Worm (Caenorhabditis elegans): ENCODE measurements around the gene Y37E11AL.2.
A peak's percentile ranks its signal among the peaks of the same experiment; 100 is the strongest.

The Y37E11AL.2 gene

DNA sequence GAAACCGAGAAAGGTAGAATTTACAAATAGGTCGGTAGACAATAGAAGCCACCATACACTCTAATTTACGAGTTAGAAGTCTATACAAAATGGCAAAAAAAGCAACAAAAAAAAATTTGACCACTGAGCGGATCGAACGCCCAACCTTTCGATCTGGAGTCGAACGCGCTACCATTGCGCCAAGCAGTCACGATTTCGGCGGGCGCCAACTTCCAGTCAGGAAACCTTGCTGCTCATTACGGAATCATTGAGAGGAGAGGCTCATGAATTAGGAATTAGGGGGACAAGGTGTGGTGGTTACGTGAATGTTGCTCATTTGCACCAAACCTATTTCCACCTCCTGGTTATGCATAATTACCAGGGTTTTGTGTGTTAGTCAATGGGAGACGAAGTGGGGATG lies 16.5 kb upstream of the Y37E11AL.2 start:
- TF ChIP-seq M03D4.4 (tag; optimal IDR thresholded peaks at IDR 0.05) (no peak), unc-39 (tag; optimal IDR thresholded peaks at IDR 0.05) (no peak), ham-2 (GFP tag; optimal IDR thresholded peaks at IDR 0.05) (no peak), nhr-237 (tag; optimal IDR thresholded peaks at IDR 0.05) (no peak), elt-1 (tag; optimal IDR thresholded peaks at IDR 0.05; ENCODE audit: borderline replicate concordance, insufficient read depth) (no peak), lsy-2 (tag; optimal IDR thresholded peaks at IDR 0.05) (no peak), blmp-1 (tag; optimal IDR thresholded peaks at IDR 0.05) (no peak), ceh-43 (GFP tag; optimal IDR thresholded peaks at IDR 0.05) (no peak), lin-32 (GFP tag; optimal IDR thresholded peaks at IDR 0.05) (no peak), tbx-8 (GFP tag; optimal IDR thresholded peaks at IDR 0.05) (no peak), unc-120 (tag; optimal IDR thresholded peaks at IDR 0.05; ENCODE audit: poor library complexity, severe bottlenecking) (no peak), sem-2 (GFP tag; optimal IDR thresholded peaks at IDR 0.05) (no peak), ceh-83 (GFP tag; optimal IDR thresholded peaks at IDR 0.05) (no peak)

DNA sequence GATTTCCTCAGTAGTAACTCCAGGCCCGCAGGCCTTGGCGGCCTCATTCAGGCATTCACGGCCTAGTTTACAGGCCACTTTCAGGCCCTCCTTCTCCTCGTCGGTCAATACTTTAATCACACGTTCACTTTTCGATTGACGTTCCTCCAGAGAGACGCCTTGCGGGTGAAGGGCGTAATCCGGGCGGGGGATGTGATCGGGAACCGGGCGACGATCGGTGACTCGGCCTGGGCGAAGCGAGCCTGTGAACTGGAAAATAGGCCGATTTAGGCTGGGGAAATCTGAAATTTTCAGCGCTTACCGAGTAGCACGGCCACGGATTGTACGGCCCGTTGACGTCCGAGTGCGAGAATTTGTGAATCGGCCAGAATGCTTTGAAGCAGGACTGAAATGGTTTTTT lies 12.0 kb upstream of the Y37E11AL.2 start:
- TF ChIP-seq unc-120 (tag; optimal IDR thresholded peaks at IDR 0.05; ENCODE audit: poor library complexity, severe bottlenecking) (no peak), cnd-1 (tag; optimal IDR thresholded peaks at IDR 0.05) (no peak), nhr-28 (tag; optimal IDR thresholded peaks at IDR 0.05) (no peak), mls-2 (tag; optimal IDR thresholded peaks at IDR 0.05) (no peak)

DNA sequence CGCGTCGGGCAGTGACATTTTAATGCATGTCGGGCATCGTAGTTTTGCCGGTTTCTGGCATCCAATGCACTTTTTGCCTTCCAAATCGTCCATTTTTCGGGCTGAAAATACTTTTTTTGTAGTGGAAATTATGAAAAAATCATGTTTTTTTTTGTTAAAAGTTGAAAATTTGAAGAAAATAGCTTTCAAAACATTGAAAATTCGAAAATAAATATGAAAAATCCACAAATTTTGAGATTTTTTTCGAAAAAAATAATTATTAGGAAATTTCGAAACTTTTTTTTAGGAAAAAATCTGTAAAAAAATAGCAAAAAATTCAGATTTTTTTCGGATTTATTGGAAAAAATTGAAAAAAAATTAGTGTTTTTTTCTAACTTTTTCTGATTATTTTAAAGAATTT lies 11.5 kb upstream of the Y37E11AL.2 start, which contains the start of gene map-1:
Gene map-1, minus strand, starts transcription at position 101 of the 400 bp plus-strand sequence.
- TF ChIP-seq bed-3 (GFP tag; optimal IDR thresholded peaks at IDR 0.05) (no peak), ztf-11 (tag; optimal IDR thresholded peaks at IDR 0.05) (no peak), ham-2 (GFP tag; optimal IDR thresholded peaks at IDR 0.05) (no peak), nhr-28 (tag; optimal IDR thresholded peaks at IDR 0.05) (no peak), unc-62 (GFP tag; optimal IDR thresholded peaks at IDR 0.05) (no peak), unc-120 (tag; optimal IDR thresholded peaks at IDR 0.05; ENCODE audit: poor library complexity, severe bottlenecking) (no peak)

DNA sequence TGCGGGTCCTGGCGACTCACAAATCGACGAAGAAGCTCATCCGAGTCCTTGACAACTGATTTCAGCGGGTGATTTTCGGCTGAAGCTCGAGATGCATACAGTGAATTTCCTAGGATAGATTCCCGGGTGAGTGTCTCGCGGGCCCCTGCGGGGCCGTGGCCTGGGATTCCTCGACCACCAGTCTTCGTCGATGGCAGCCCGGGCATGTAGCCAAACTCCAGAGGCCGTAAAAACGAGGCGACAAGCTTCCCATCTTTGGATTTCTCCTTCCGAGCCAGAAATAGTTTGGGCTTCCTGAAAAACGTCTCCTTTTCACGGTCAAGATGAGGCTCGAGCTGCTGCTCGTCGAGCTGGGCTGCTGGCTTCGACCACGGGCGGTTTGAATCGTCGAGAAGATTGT lies 10.3 kb upstream of the Y37E11AL.2 start:
- TF ChIP-seq snpc-4 (tag; optimal IDR thresholded peaks at IDR 0.05) (no peak), ceh-39 (tag; optimal IDR thresholded peaks at IDR 0.05) (no peak)

DNA sequence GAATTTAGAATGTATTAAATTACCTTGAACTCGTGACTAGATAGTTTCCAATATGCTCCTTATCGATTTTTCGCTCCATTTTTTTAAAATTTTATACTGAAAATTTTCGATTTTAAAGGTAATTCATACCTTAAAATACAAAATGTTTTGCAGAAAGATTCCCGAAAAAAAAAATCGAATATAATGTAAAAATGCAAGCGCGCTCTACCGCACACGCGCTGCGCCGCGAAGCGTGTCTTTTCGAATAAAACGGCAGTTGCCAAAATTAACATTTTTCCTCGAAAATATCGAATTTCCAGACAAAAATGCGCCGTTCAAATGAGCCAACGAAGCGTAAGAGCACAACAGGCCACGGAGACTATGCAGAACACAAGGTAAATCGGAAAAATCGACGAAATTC lies 3.7 kb upstream of the Y37E11AL.2 start, which contains the start of the genes taf-6.2 and Y37E11AL.3:
Gene taf-6.2, minus strand, starts transcription at position 96 of the 400 bp plus-strand sequence.
Gene Y37E11AL.3, plus strand, starts transcription at position 298 of the 400 bp plus-strand sequence.
- TF ChIP-seq zip-8 (tag; optimal IDR thresholded peaks at IDR 0.05) (no peak), sem-2 (GFP tag; optimal IDR thresholded peaks at IDR 0.05) (no peak), lin-13 (tag; optimal IDR thresholded peaks at IDR 0.05) (peak; percentile 46), ceh-39 (tag; optimal IDR thresholded peaks at IDR 0.05) (peak; percentile 72), unc-39 (tag; optimal IDR thresholded peaks at IDR 0.05) (no peak), ces-1 (GFP tag; optimal IDR thresholded peaks at IDR 0.05) (peak; percentile 51), elt-3 (tag; optimal IDR thresholded peaks at IDR 0.05) (no peak), tbx-8 (GFP tag; optimal IDR thresholded peaks at IDR 0.05) (no peak), pha-4 (tag; optimal IDR thresholded peaks at IDR 0.05) (no peak), mep-1 (tag; optimal IDR thresholded peaks at IDR 0.05) (peak; percentile 57), mab-5 (tag; optimal IDR thresholded peaks at IDR 0.05) (no peak), M03D4.4 (tag; optimal IDR thresholded peaks at IDR 0.05) (no peak), hlh-1 (tag; optimal IDR thresholded peaks at IDR 0.05) (peak; percentile 49), nhr-76 (tag; optimal IDR thresholded peaks at IDR 0.05) (no peak), lsy-2 (tag; optimal IDR thresholded peaks at IDR 0.05) (peak; percentile 46), elt-1 (tag; optimal IDR thresholded peaks at IDR 0.05; ENCODE audit: borderline replicate concordance, insufficient read depth) (no peak), nhr-237 (tag; optimal IDR thresholded peaks at IDR 0.05) (peak; percentile 17)

DNA sequence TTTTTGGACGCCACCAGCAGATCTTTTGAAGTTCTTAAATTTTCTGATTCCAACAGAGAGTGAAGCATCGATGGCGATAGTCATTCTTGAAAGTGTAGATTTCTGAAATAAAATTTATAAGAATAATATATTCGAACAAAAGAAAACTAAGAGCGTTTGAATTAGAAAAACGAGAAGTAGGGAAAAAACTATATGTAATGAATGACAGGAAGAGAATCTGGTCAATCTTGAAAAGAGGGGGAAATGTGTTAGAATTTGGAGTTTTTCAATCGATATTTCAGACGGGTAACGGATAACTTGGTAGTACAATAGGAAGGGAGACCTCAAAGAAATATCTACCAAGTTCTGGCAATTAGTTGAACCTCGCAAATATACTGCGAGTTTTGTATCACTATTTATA lies 2.3 kb downstream of the Y37E11AL.2 start, which contains the start of gene Y37E11AL.9:
Gene Y37E11AL.9, minus strand, starts transcription at position 101 of the 400 bp plus-strand sequence.
- TF ChIP-seq sptf-1 (tag; optimal IDR thresholded peaks at IDR 0.05) (no peak), sem-2 (GFP tag; optimal IDR thresholded peaks at IDR 0.05) (no peak), nhr-28 (tag; optimal IDR thresholded peaks at IDR 0.05) (no peak), elt-1 (tag; optimal IDR thresholded peaks at IDR 0.05; ENCODE audit: borderline replicate concordance, insufficient read depth) (no peak), unc-39 (tag; optimal IDR thresholded peaks at IDR 0.05) (no peak), bed-3 (GFP tag; optimal IDR thresholded peaks at IDR 0.05) (no peak), blmp-1 (tag; optimal IDR thresholded peaks at IDR 0.05) (no peak), ham-2 (GFP tag; optimal IDR thresholded peaks at IDR 0.05) (no peak), pha-4 (tag; optimal IDR thresholded peaks at IDR 0.05) (no peak), mep-1 (tag; optimal IDR thresholded peaks at IDR 0.05) (no peak), lin-13 (tag; optimal IDR thresholded peaks at IDR 0.05) (no peak), unc-120 (tag; optimal IDR thresholded peaks at IDR 0.05; ENCODE audit: poor library complexity, severe bottlenecking) (no peak), ceh-43 (GFP tag; optimal IDR thresholded peaks at IDR 0.05) (no peak), drap-1 (GFP tag; optimal IDR thresholded peaks at IDR 0.05) (no peak)
